Worm (Caenorhabditis elegans): ENCODE results near the gene epi-1.
A peak's percentile ranks its signal among the peaks of the same experiment; 100 is the strongest.

epi-1 gene

DNA sequence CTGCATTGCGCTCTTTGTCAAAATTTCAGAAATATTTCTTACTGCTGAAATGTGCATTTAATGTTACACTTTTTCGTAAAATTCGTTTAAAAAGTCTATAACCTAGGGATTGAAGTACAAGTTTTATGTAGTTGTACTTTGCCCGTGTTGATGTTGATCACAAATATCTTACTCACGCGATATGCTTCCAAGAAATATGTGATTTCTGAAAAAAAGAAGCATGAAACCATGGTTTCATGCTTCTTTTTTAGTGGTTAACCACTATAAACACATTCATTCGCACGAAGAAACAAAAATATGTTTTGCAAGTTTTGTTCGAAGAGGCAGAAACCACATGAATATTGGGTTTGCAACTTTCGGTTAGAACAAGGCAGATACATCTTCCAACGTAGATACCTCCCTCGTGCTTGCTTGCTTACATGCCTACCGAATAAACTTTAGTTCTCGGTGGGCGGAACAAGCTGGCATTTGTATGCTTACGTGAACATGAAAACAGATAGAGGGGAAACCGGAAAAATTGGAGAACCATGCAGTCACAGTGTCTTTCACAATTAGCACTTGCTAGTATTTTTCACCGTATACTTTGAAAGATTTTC lies 22.4 kb downstream of the epi-1 start, which contains the start of gene R102.3:
Gene R102.3, plus strand, starts transcription at position 546 of the 596 bp plus-strand sequence.
- TF ChIP-seq skn-1 (tag; optimal IDR thresholded peaks at IDR 0.05) (no peak), nhr-11 (tag; optimal IDR thresholded peaks at IDR 0.05) (peak; percentile 7), egl-5 (tag; optimal IDR thresholded peaks at IDR 0.05) (no peak), elt-3 (tag; optimal IDR thresholded peaks at IDR 0.05) (no peak), elt-2 (tag; optimal IDR thresholded peaks at IDR 0.05) (no peak)

DNA sequence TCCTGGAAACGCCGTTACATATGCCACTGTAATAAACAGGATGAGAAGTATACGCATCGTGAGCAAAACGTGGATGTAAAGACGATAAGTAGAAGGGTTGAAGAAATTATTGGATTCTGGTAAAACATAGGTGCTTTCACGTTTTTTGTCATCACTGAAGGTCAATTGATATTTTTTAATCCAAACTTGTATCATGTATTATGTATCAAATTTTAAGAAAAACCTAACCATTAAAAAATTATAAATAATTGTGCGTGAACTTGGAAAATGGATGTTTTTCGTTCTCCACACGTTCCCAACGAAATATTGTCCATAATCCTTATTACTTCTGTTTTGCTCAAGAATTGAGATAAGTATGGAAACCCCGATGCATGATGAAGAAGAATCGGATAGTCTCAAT lies 23.5 kb downstream of the epi-1 start, which contains the start of gene R102.8:
Gene R102.8, minus strand, starts transcription at position 101 of the 400 bp plus-strand sequence.
- TF ChIP-seq ceh-9 (tag; optimal IDR thresholded peaks at IDR 0.05) (no peak), elt-3 (tag; optimal IDR thresholded peaks at IDR 0.05) (no peak), nhr-43 (tag; optimal IDR thresholded peaks at IDR 0.05; ENCODE audit: poor library complexity, severe bottlenecking) (no peak), nfya-1 (tag; optimal IDR thresholded peaks at IDR 0.05; ENCODE audit: insufficient read depth) (no peak), nhr-28 (tag; optimal IDR thresholded peaks at IDR 0.05) (no peak), lin-39 (tag; optimal IDR thresholded peaks at IDR 0.05) (no peak), fos-1 (tag; optimal IDR thresholded peaks at IDR 0.05) (no peak), lsy-12 (tag; optimal IDR thresholded peaks at IDR 0.05) (no peak), tbx-2 (tag; optimal IDR thresholded peaks at IDR 0.05) (no peak), ceh-82 (tag; optimal IDR thresholded peaks at IDR 0.05) (no peak), daf-12 (tag; optimal IDR thresholded peaks at IDR 0.05) (no peak), sea-2 (GFP tag; optimal IDR thresholded peaks at IDR 0.05) (no peak), eor-1 (tag; optimal IDR thresholded peaks at IDR 0.05) (no peak), nhr-76 (tag; optimal IDR thresholded peaks at IDR 0.05) (no peak), lin-15B (tag; optimal IDR thresholded peaks at IDR 0.05) (no peak), ama-1 (optimal IDR thresholded peaks at IDR 0.05) (no peak), jun-1 (tag; optimal IDR thresholded peaks at IDR 0.05) (no peak), ceh-16 (tag; optimal IDR thresholded peaks at IDR 0.05) (no peak), aly-2 (tag; optimal IDR thresholded peaks at IDR 0.05) (no peak)

DNA sequence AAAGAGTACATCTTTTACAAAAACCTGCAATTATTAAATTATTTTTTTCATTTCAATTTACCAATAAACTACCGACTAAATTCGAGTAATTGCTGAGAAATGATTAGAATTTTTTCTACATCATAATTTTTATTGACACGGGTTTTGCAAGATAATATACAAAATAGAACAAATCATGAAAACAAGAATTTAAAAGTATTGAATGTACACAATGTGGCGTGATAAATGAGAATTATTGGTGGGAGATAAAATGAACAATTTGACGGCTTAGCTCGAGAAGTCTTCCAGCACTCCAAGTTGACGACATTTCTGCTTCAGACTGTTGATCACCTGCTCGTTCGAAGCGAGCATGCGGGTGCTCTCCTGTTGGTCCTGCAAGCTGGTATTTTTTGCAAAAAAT lies 28.6 kb downstream of the epi-1 start, which contains the start of gene R102.4:
Gene R102.4, minus strand, starts transcription at position 101 of the 400 bp plus-strand sequence.
- TF ChIP-seq sea-2 (GFP tag; optimal IDR thresholded peaks at IDR 0.05), result no peak
- TF ChIP-seq ceh-28 (tag; optimal IDR thresholded peaks at IDR 0.05), result no peak
- no peak for TF ChIP-seq pqm-1 (tag; optimal IDR thresholded peaks at IDR 0.05)
- TF ChIP-seq zag-1 (tag; optimal IDR thresholded peaks at IDR 0.05), result no peak
- TF ChIP-seq nhr-77 (tag; optimal IDR thresholded peaks at IDR 0.05), result no peak
- TF ChIP-seq hmg-11 (tag; optimal IDR thresholded peaks at IDR 0.05), result no peak

DNA sequence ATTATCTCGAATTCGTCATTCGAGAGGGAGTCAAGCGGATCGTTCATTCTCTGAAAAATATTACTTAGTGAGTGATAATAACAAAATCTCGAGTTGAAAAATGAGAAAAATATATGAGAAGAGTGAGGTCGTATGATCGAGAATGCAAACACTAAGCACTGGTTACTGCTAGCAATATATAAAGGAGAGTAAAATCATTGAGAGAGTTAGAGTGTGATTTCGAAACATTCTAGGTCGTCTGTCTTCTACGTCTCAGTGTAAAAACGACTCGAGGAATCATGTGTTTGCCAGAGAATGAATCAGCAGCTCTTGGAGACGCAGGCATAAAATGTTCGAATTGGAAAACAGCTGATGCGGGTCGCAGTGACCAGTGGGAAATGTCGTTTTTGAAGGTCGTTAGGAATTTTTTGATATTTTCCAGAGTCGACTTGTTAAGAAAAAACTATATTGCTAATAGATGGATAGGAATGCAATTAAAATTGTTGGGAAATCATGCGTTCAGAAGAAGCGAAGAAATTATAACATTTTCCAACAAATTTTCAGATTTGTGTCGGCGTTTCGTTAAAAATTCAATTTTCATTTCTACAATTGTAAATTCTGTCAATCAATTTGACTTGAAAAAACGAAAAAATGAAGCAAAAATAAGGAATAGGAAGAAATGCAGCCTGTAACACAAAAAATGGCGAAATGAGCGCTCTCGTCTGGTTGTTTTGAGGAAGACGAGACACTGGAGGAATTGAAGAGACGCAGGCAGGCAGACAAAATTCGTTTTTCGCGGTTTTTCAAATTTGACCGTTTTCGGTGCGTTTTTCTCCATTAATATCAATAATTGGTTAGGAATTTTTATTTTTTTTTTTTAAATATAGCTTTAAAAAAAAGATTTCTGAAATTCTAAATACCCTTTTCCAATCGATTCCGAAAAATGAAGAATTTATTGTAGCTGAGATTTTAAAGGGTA lies 30.7 kb downstream of the epi-1 start, which contains the start of gene allo-1:
Gene allo-1, minus strand, starts transcription at position 51 of the 958 bp plus-strand sequence.
- TF ChIP-seq lin-39 (tag; optimal IDR thresholded peaks at IDR 0.05), result peak; percentile 40
- TF ChIP-seq ama-1 (optimal IDR thresholded peaks at IDR 0.05), result peak; percentile 8
- TF ChIP-seq elt-3 (tag; optimal IDR thresholded peaks at IDR 0.05), result no peak
- peak; percentile 72 for TF ChIP-seq nhr-23 (tag; optimal IDR thresholded peaks at IDR 0.05)
- no peak for TF ChIP-seq tbx-2 (tag; optimal IDR thresholded peaks at IDR 0.05)
- TF ChIP-seq nfya-1 (tag; optimal IDR thresholded peaks at IDR 0.05; ENCODE audit: insufficient read depth), result peak; percentile 36
- TF ChIP-seq snpc-4 (tag; optimal IDR thresholded peaks at IDR 0.05), result peak; percentile 67
- peak; percentile 33 for TF ChIP-seq ceh-28 (tag; optimal IDR thresholded peaks at IDR 0.05)
- no peak for TF ChIP-seq nhr-76 (tag; optimal IDR thresholded peaks at IDR 0.05)
- TF ChIP-seq jun-1 (tag; optimal IDR thresholded peaks at IDR 0.05), result peak; percentile 72
- TF ChIP-seq skn-1 (tag; optimal IDR thresholded peaks at IDR 0.05), result peak; percentile 1
- TF ChIP-seq pha-4 (tag; optimal IDR thresholded peaks at IDR 0.05), result peak; percentile 67
- peak; percentile 15 for TF ChIP-seq pqm-1 (tag; optimal IDR thresholded peaks at IDR 0.05)
- TF ChIP-seq nhr-77 (tag; optimal IDR thresholded peaks at IDR 0.05), result no peak
- peak; percentile 45 for TF ChIP-seq hmg-11 (tag; optimal IDR thresholded peaks at IDR 0.05)
- TF ChIP-seq elt-2 (tag; optimal IDR thresholded peaks at IDR 0.05), result peak; percentile 47
- TF ChIP-seq nhr-25 (tag; optimal IDR thresholded peaks at IDR 0.05), result peak; percentile 86
- peak; percentile 58 for TF ChIP-seq egl-5 (tag; optimal IDR thresholded peaks at IDR 0.05)
- peak; percentile 23 for TF ChIP-seq lin-15B (tag; optimal IDR thresholded peaks at IDR 0.05)
